Fruit fly (Drosophila melanogaster) whole organism, embryonic: ENCODE data around the gene CG4467.

ENCODE experiments used
- CG14710 ChIP-seq: fragments of 200-800 bp; sonication (Bioruptor generic); optimal IDR thresholded peaks from 3 replicates; lab custom pipeline; 2019; ENCODE audit warnings: missing biosample characterization, mild to moderate bottlenecking, missing genetic modification characterization, moderate library complexity
- CG14860 ChIP-seq: fragments of 200-800 bp; sonication (Bioruptor generic); IDR thresholded peaks from 3 replicates; pipeline ENCODE4 v1.3.6; 2022; ENCODE audit warnings: missing biosample characterization, missing genetic modification characterization; ENCODE audit not compliant: partially characterized antibody
- CG7963 ChIP-seq: fragments of 200-800 bp; sonication (Bioruptor generic); IDR thresholded peaks from 3 replicates; pipeline ENCODE4 v1.3.6; 2022; ENCODE audit warnings: missing biosample characterization, missing genetic modification characterization; ENCODE audit not compliant: partially characterized antibody
- D19A ChIP-seq: fragments of 200-800 bp; optimal IDR thresholded peaks from 3 replicates; lab custom pipeline; 2019; ENCODE audit warnings: missing biosample characterization, mild to moderate bottlenecking, missing genetic modification characterization, moderate library complexity
- Gug ChIP-seq: fragments of 200-800 bp; sonication (Bioruptor generic); IDR thresholded peaks from 4 replicates; pipeline ENCODE4 v1.3.6; 2022; ENCODE audit warnings: missing biosample characterization, missing genetic modification characterization
- Mrtf ChIP-seq: fragments of 200-800 bp; sonication (Bioruptor generic); IDR thresholded peaks from 3 replicates; pipeline ENCODE4 v1.3.6; 2022; ENCODE audit warnings: missing biosample characterization, missing genetic modification characterization
- jigr1 ChIP-seq: fragments of 200-800 bp; sonication (Bioruptor generic); IDR thresholded peaks from 3 replicates; pipeline ENCODE4 v1.3.6; 2022; ENCODE audit warnings: missing biosample characterization, missing genetic modification characterization
- oc ChIP-seq: fragments of 200-800 bp; sonication (Bioruptor generic); optimal IDR thresholded peaks from 2 replicates; lab custom pipeline; 2018; ENCODE audit warnings: missing biosample characterization, mild to moderate bottlenecking, missing genetic modification characterization, moderate library complexity

- TF ChIP-seq Gug (no peak), jigr1 (GFP tag; lab: Robert Waterston, UW) (no peak), oc (no peak), CG7963 (GFP tag; lab: Robert Waterston, UW) (no peak), CG14710 (no peak), CG14860 (no peak), Mrtf (GFP tag; lab: Robert Waterston, UW) (no peak), D19A (tag; lab: Kevin White, UChicago) (no peak)
Measured at dm6 chr3R:23278704-23279379, 30.1 kb upstream of the CG4467 start.
